Worm (Caenorhabditis elegans): Measurements from ENCODE around the gene srx-67.

- TF ChIP-seq sma-9 (GFP tag; optimal IDR thresholded peaks at IDR 0.05) = no peak
- no peak for TF ChIP-seq sma-9 (tag; optimal IDR thresholded peaks at IDR 0.05)
- TF ChIP-seq nhr-12 (tag; optimal IDR thresholded peaks at IDR 0.05) = no peak
- no peak for TF ChIP-seq snpc-4 (tag; optimal IDR thresholded peaks at IDR 0.05)
- no peak for TF ChIP-seq lin-39 (tag; optimal IDR thresholded peaks at IDR 0.05)
- no peak for TF ChIP-seq unc-55 (GFP tag; optimal IDR thresholded peaks at IDR 0.05)
These were observed 6.0 kb downstream of the srx-67 start for ce11 chrV:3922547-3922946.

Data from whole organism, L2 larva.